Fruit fly (Drosophila melanogaster): ENCODE measurements around the gene Nup43.

Gene Nup43

dm6 chr3R:18412279-18413214 is 46.1 kb downstream of the Nup43 start, which contains the start of gene CG31122:
TSS of gene CG31122 (minus strand) at chr3R:18412874.
- TF ChIP-seq h (GFP tag; optimal IDR thresholded peaks at IDR 0.05), result peak; percentile 60
- peak; percentile 64 for TF ChIP-seq Jra (GFP tag; optimal IDR thresholded peaks at IDR 0.05)
- TF ChIP-seq dmrt93B (GFP tag; optimal IDR thresholded peaks at IDR 0.05), result no peak
- TF ChIP-seq psq (GFP tag; optimal IDR thresholded peaks at IDR 0.05), result peak; percentile 96
- no peak for TF ChIP-seq usp (GFP tag; optimal IDR thresholded peaks at IDR 0.05)
- no peak for TF ChIP-seq dl (GFP tag; optimal IDR thresholded peaks at IDR 0.05; ENCODE audit: insufficient read depth in 1 of 2, partially characterized antibody in 2 of 2)
- peak; percentile 77 for TF ChIP-seq Hnf4 (GFP tag; optimal IDR thresholded peaks at IDR 0.05)
- TF ChIP-seq Rel (GFP tag; optimal IDR thresholded peaks at IDR 0.05), result no peak
- peak; percentile 52 for TF ChIP-seq Rel (tag; optimal IDR thresholded peaks at IDR 0.05)
- TF ChIP-seq fru (GFP tag; optimal IDR thresholded peaks at IDR 0.05), result peak; percentile 38
- no peak for TF ChIP-seq Hr78 (GFP tag; optimal IDR thresholded peaks at IDR 0.05)
- peak; percentile 34 to 61 for TF ChIP-seq foxo (GFP tag; optimal IDR thresholded peaks at IDR 0.05)
- peak; percentile 65 for TF ChIP-seq lola (GFP tag; optimal IDR thresholded peaks at IDR 0.05)
- peak; percentile 63 for TF ChIP-seq br (GFP tag; optimal IDR thresholded peaks at IDR 0.05)
- no peak for TF ChIP-seq sv (GFP tag; optimal IDR thresholded peaks at IDR 0.05)
- peak; percentile 42 for TF ChIP-seq Abd-B (GFP tag; optimal IDR thresholded peaks at IDR 0.05)
- TF ChIP-seq sage (GFP tag; optimal IDR thresholded peaks at IDR 0.05), result no peak
- no peak for TF ChIP-seq rgr (GFP tag; optimal IDR thresholded peaks at IDR 0.05)
- no peak for TF ChIP-seq Sp1 (GFP tag; optimal IDR thresholded peaks at IDR 0.05)
- peak; percentile 42 for TF ChIP-seq GATAd (GFP tag; optimal IDR thresholded peaks at IDR 0.05)
- peak; percentile 50 for TF ChIP-seq N (GFP tag; optimal IDR thresholded peaks at IDR 0.05)
- TF ChIP-seq dsf (GFP tag; optimal IDR thresholded peaks at IDR 0.05; ENCODE audit: borderline replicate concordance), result peak; percentile 15
- TF ChIP-seq woc (GFP tag; optimal IDR thresholded peaks at IDR 0.05), result peak; percentile 49
- peak; percentile 20 for TF ChIP-seq OdsH (GFP tag; optimal IDR thresholded peaks at IDR 0.05)
